Worm (Caenorhabditis elegans) whole organism, young adult: ENCODE measurements around the gene F33E11.2.

Experiments used
- B0035.1 ChIP-seq: sonication (generic microtip); optimal IDR thresholded peaks from 2 replicates; lab custom pipeline; 2016; ENCODE audit warnings: missing genetic modification characterization, mild to moderate bottlenecking, missing compliant biosample characterization, missing genotype, missing genetic modification reagents
- F49E8.2 ChIP-seq: sonication (generic microtip); optimal IDR thresholded peaks from 3 replicates; lab custom pipeline; 2017; ENCODE audit warnings: missing genetic modification characterization, mild to moderate bottlenecking, missing compliant biosample characterization, antibody characterized with exemption, moderate library complexity; ENCODE audit not compliant: insufficient read depth
- ama-1 ChIP-seq, 3 experiments: fragments of 150-350 bp in 1 of 3; sonication (generic microtip) in 2 of 3; optimal IDR thresholded peaks; 2 replicates each; lab custom pipeline; 2014 to 2018; ENCODE audit warnings: missing biosample characterization in 2 of 3, missing genetic modification characterization in 2 of 3, missing genetic modification reagents in 2 of 3
- bed-1 ChIP-seq: fragments of 200-800 bp; sonication (Bioruptor generic); IDR thresholded peaks from 2 replicates; pipeline ENCODE4 v1.3.6; 2022; ENCODE audit warnings: missing genetic modification reagents, missing genetic modification characterization, missing compliant biosample characterization
- hmg-20 ChIP-seq: fragments of 200-800 bp; sonication (Bioruptor generic); IDR thresholded peaks from 2 replicates; pipeline ENCODE4 v1.3.6; 2022; ENCODE audit warnings: missing genetic modification reagents, missing genetic modification characterization, missing compliant biosample characterization
- nhr-90 ChIP-seq: sonication (generic microtip); optimal IDR thresholded peaks from 2 replicates; lab custom pipeline; 2016; ENCODE audit warnings: missing genotype, mild to moderate bottlenecking, missing genetic modification characterization, missing compliant biosample characterization
- pha-4 ChIP-seq: fragments of 150-350 bp; sonication (generic microtip); optimal IDR thresholded peaks from 2 replicates; lab custom pipeline; 2014; ENCODE audit warnings: missing biosample characterization, missing genetic modification reagents, missing genetic modification characterization
- unc-62 ChIP-seq: fragments of 150-350 bp; optimal IDR thresholded peaks from 2 replicates; lab custom pipeline; 2014; ENCODE audit warnings: missing biosample characterization, missing genetic modification reagents, missing genetic modification characterization
- zfh-2 ChIP-seq: fragments of 200-800 bp; sonication (Bioruptor generic); conservative IDR thresholded peaks from 2 replicates; pipeline ENCODE4 v1.3.6; 2022; ENCODE audit warnings: missing genetic modification reagents, missing genetic modification characterization, missing compliant biosample characterization

DNA sequence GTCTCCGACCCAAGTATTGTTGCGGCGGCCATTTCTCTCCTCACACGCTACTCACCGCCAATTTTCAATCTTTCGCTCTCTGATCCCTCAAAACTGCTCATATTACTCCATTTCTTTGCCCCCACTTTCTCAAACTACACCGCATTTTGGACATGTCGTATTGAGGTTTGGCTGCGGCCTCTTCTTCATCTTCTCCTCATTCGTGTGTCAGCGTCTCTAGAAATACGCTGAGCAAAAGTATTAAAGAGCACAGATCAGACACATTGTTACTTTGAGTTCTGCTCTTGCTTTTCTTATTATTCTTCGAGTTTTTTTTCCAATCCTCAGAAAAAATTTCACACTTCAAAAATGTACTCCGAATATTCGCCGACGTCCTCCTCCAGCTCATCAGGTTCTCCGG lies 22.3 kb downstream of the F33E11.2 start:
- no peak for TF ChIP-seq pha-4 (tag; lab: Kevin White, UChicago)
- TF ChIP-seq zfh-2, result no peak
- TF ChIP-seq unc-62 (GFP tag; lab: Kevin White, UChicago), result no peak
- no peak for TF ChIP-seq nhr-90 (tag; lab: Kevin White, UChicago)
- no peak for TF ChIP-seq bed-1 (GFP tag; lab: Robert Waterston, UW)
- no peak for TF ChIP-seq F49E8.2
- no peak for TF ChIP-seq B0035.1
- no peak for TF ChIP-seq hmg-20 (GFP tag; lab: Robert Waterston, UW)
- TF ChIP-seq ama-1 (optimal IDR thresholded peaks at IDR 0.05; lab: Kevin White, UChicago), result no peak
- TF ChIP-seq ama-1 (GFP tag; optimal IDR thresholded peaks at IDR 0.05; lab: Kevin White, UChicago), result no peak
